Worm (Caenorhabditis elegans): ENCODE results near the gene R12G8.1.

ce11 chrV:17718647-17719046 is 30.4 kb downstream of the R12G8.1 start, which contains the start of gene str-77:
- TF ChIP-seq sea-1 (GFP tag; conservative IDR thresholded peaks at IDR 0.05), result no peak
- TF ChIP-seq ama-1 (optimal IDR thresholded peaks at IDR 0.05), result no peak
